Fruit fly (Drosophila melanogaster) whole organism, embryonic: ENCODE data around the gene dock.

Source experiments
- Awh ChIP-seq: fragments of 200-800 bp; sonication (Bioruptor generic); IDR thresholded peaks from 2 replicates; pipeline ENCODE4, ENCODE4 v1.3.6; 2022; ENCODE audit warnings: missing biosample characterization, missing genetic modification characterization
- Blimp-1 ChIP-seq: fragments of 200-800 bp; sonication (Bioruptor generic); optimal IDR thresholded peaks from 3 replicates; lab custom pipeline; 2018; ENCODE audit warnings: missing biosample characterization, missing genetic modification characterization, mild to moderate bottlenecking, moderate library complexity, missing genetic modification reagents
- CG10366 ChIP-seq: fragments of 200-800 bp; sonication (Bioruptor generic); IDR thresholded peaks from 2 replicates; pipeline ENCODE4 v1.3.6; 2022; ENCODE audit warnings: missing biosample characterization, missing genetic modification characterization
- CG10462 ChIP-seq: fragments of 200-800 bp; sonication (Bioruptor generic); optimal IDR thresholded peaks from 2 replicates; lab custom pipeline; 2016; ENCODE audit warnings: missing biosample characterization, missing genetic modification characterization
- CG11456 ChIP-seq: fragments of 200-800 bp; sonication (Bioruptor generic); IDR thresholded peaks from 3 replicates; pipeline ENCODE4 v1.3.6; 2022; ENCODE audit warnings: missing biosample characterization, missing genetic modification characterization
- CG11723 ChIP-seq: fragments of 200-800 bp; sonication (Bioruptor generic); optimal IDR thresholded peaks from 2 replicates; lab custom pipeline; 2017; ENCODE audit warnings: missing biosample characterization, mild to moderate bottlenecking, missing genetic modification characterization
- CG12391 ChIP-seq: fragments of 200-800 bp; sonication (Bioruptor generic); optimal IDR thresholded peaks from 3 replicates; lab custom pipeline; 2018; ENCODE audit warnings: missing biosample characterization, mild to moderate bottlenecking, missing genetic modification characterization, moderate library complexity
- CG14667 ChIP-seq: fragments of 200-800 bp; sonication (Bioruptor generic); IDR thresholded peaks from 2 replicates; pipeline ENCODE4 v1.3.6; 2022; ENCODE audit warnings: missing biosample characterization, missing genetic modification characterization
- CG14710 ChIP-seq: fragments of 200-800 bp; sonication (Bioruptor generic); optimal IDR thresholded peaks from 3 replicates; lab custom pipeline; 2019; ENCODE audit warnings: missing biosample characterization, mild to moderate bottlenecking, missing genetic modification characterization, moderate library complexity
- CG16813 ChIP-seq: fragments of 200-800 bp; sonication (Bioruptor generic); IDR thresholded peaks from 3 replicates; pipeline ENCODE4 v1.3.6; 2022; ENCODE audit warnings: missing biosample characterization, missing genetic modification characterization; ENCODE audit not compliant: partially characterized antibody
- CG2202 ChIP-seq: fragments of 200-800 bp; sonication (Bioruptor generic); optimal IDR thresholded peaks from 2 replicates; lab custom pipeline; 2018; ENCODE audit warnings: missing biosample characterization, mild to moderate bottlenecking, missing genetic modification characterization
- CG2875 ChIP-seq: fragments of 200-800 bp; sonication (Bioruptor generic); optimal IDR thresholded peaks from 2 replicates; lab custom pipeline; 2017; ENCODE audit warnings: missing biosample characterization, mild to moderate bottlenecking, missing genetic modification characterization, missing genetic modification reagents
- CG32532 ChIP-seq: fragments of 200-800 bp; sonication (Bioruptor generic); IDR thresholded peaks from 2 replicates; pipeline ENCODE4 v1.3.6; 2022; ENCODE audit warnings: missing biosample characterization, missing genetic modification characterization
- CG33557 ChIP-seq: fragments of 200-800 bp; sonication (Bioruptor generic); optimal IDR thresholded peaks from 2 replicates; lab custom pipeline; 2019; ENCODE audit warnings: missing biosample characterization, mild to moderate bottlenecking, missing genetic modification characterization, moderate library complexity
- CG3407 ChIP-seq: fragments of 200-800 bp; sonication (Bioruptor generic); optimal IDR thresholded peaks from 2 replicates; lab custom pipeline; 2018; ENCODE audit warnings: missing biosample characterization, mild to moderate bottlenecking, missing genetic modification characterization
- CG43689 ChIP-seq: fragments of 200-800 bp; sonication (Bioruptor generic); IDR thresholded peaks from 2 replicates; pipeline ENCODE4 v1.3.6; 2022; ENCODE audit warnings: missing biosample characterization, missing genetic modification characterization
- CG5953 ChIP-seq: fragments of 200-800 bp; sonication (Bioruptor generic); IDR thresholded peaks from 2 replicates; pipeline ENCODE4 v1.3.6; 2022; ENCODE audit warnings: missing biosample characterization, missing genetic modification characterization
- CG6813 ChIP-seq: fragments of 200-800 bp; sonication (Bioruptor generic); optimal IDR thresholded peaks from 2 replicates; lab custom pipeline; 2017; ENCODE audit warnings: missing biosample characterization, missing genetic modification characterization, mild to moderate bottlenecking, moderate library complexity, missing genetic modification reagents
- CG8388 ChIP-seq: fragments of 200-800 bp; sonication (Bioruptor generic); optimal IDR thresholded peaks from 2 replicates; lab custom pipeline; 2019; ENCODE audit warnings: missing biosample characterization, mild to moderate bottlenecking, missing genetic modification characterization, moderate library complexity
- CTCF ChIP-seq: fragments of 200-800 bp; sonication (Bioruptor generic); optimal IDR thresholded peaks from 2 replicates; lab custom pipeline; 2017; ENCODE audit warnings: missing biosample characterization, mild to moderate bottlenecking, missing genetic modification characterization, moderate library complexity
- D19A ChIP-seq: fragments of 200-800 bp; optimal IDR thresholded peaks from 3 replicates; lab custom pipeline; 2019; ENCODE audit warnings: missing biosample characterization, mild to moderate bottlenecking, missing genetic modification characterization, moderate library complexity
- ERR ChIP-seq: fragments of 200-800 bp; sonication (Bioruptor generic); optimal IDR thresholded peaks from 2 replicates; lab custom pipeline; 2016; ENCODE audit warnings: missing biosample characterization, missing genetic modification characterization
- Lim3 ChIP-seq: fragments of 200-800 bp; sonication (Bioruptor generic); IDR thresholded peaks from 2 replicates; pipeline ENCODE4 v1.3.6; 2022; ENCODE audit warnings: missing biosample characterization, missing genetic modification characterization
- NFAT ChIP-seq: fragments of 200-800 bp; sonication (Bioruptor generic); IDR thresholded peaks from 2 replicates; pipeline ENCODE4 v1.3.6; 2022; ENCODE audit warnings: missing biosample characterization, missing genetic modification characterization
- Side ChIP-seq: fragments of 200-800 bp; sonication (Bioruptor generic); optimal IDR thresholded peaks from 2 replicates; lab custom pipeline; 2016; ENCODE audit warnings: missing biosample characterization, missing genetic modification characterization
- Spps ChIP-seq: fragments of 200-800 bp; sonication (Bioruptor generic); optimal IDR thresholded peaks from 2 replicates; lab custom pipeline; 2018; ENCODE audit warnings: missing biosample characterization, mild to moderate bottlenecking, missing genetic modification characterization
- Vsx1 ChIP-seq: fragments of 200-800 bp; sonication (Bioruptor generic); optimal IDR thresholded peaks from 2 replicates; lab custom pipeline; 2017; ENCODE audit warnings: missing biosample characterization, mild to moderate bottlenecking, missing genetic modification characterization, missing genetic modification reagents
- Xrp1 ChIP-seq: fragments of 200-800 bp; sonication (Bioruptor generic); IDR thresholded peaks from 2 replicates; pipeline ENCODE4 v1.3.6; 2022; ENCODE audit warnings: missing biosample characterization, missing genetic modification characterization
- aop ChIP-seq: fragments of 200-800 bp; sonication (Bioruptor generic); IDR thresholded peaks from 2 replicates; pipeline ENCODE4 v1.3.6; 2022; ENCODE audit warnings: missing biosample characterization, missing genetic modification characterization
- bcd ChIP-seq: fragments of 200-800 bp; sonication (Bioruptor generic); optimal IDR thresholded peaks from 2 replicates; lab custom pipeline; 2017; ENCODE audit warnings: missing biosample characterization, mild to moderate bottlenecking, missing genetic modification characterization
- br ChIP-seq: fragments of >200 bp; optimal IDR thresholded peaks from 2 replicates; lab custom pipeline; 2017
- ems ChIP-seq: fragments of 200-800 bp; sonication (Bioruptor generic); optimal IDR thresholded peaks from 3 replicates; lab custom pipeline; 2016; ENCODE audit warnings: missing biosample characterization, missing genetic modification characterization
- eve ChIP-seq, 2 experiments: fragments of >200 bp; optimal IDR thresholded peaks; 2 replicates each; lab custom pipeline; 2017; ENCODE audit warnings: missing biosample characterization in 2 of 2, missing genetic modification characterization in 2 of 2
- ewg ChIP-seq: fragments of 200-800 bp; sonication (Bioruptor generic); optimal IDR thresholded peaks from 3 replicates; lab custom pipeline; 2017; ENCODE audit warnings: mild to moderate bottlenecking, missing biosample characterization, missing genetic modification reagents, missing genetic modification characterization
- fd3F ChIP-seq: fragments of 200-800 bp; sonication (Bioruptor generic); optimal IDR thresholded peaks from 2 replicates; lab custom pipeline; 2018; ENCODE audit warnings: missing biosample characterization, mild to moderate bottlenecking, missing genetic modification characterization, moderate library complexity
- fd96Cb ChIP-seq: fragments of 200-800 bp; sonication (Bioruptor generic); optimal IDR thresholded peaks from 2 replicates; lab custom pipeline; 2018; ENCODE audit warnings: missing biosample characterization, mild to moderate bottlenecking, missing genetic modification characterization, moderate library complexity
- fru ChIP-seq: fragments of >200 bp; optimal IDR thresholded peaks from 2 replicates; lab custom pipeline; 2017
- hb ChIP-seq: fragments of 200-800 bp; sonication (Bioruptor generic); IDR thresholded peaks from 3 replicates; pipeline ENCODE4 v1.3.6; 2022; ENCODE audit warnings: missing biosample characterization, missing genetic modification characterization; ENCODE audit not compliant: partially characterized antibody
- hth ChIP-seq: fragments of >200 bp; optimal IDR thresholded peaks from 2 replicates; lab custom pipeline; 2017; ENCODE audit warnings: inconsistent platforms
- jing ChIP-seq: fragments of 200-800 bp; sonication (Bioruptor generic); optimal IDR thresholded peaks from 2 replicates; lab custom pipeline; 2018; ENCODE audit warnings: missing biosample characterization, mild to moderate bottlenecking, missing genetic modification characterization
- pb ChIP-seq: fragments of 200-800 bp; sonication (Bioruptor generic); optimal IDR thresholded peaks from 3 replicates; lab custom pipeline; 2016; ENCODE audit warnings: missing biosample characterization, missing genetic modification characterization
- pros ChIP-seq: fragments of 200-800 bp; sonication (Bioruptor generic); optimal IDR thresholded peaks from 3 replicates; lab custom pipeline; 2019; ENCODE audit warnings: missing biosample characterization, mild to moderate bottlenecking, missing genetic modification characterization, moderate library complexity
- ro ChIP-seq: fragments of 200-800 bp; sonication (Bioruptor generic); IDR thresholded peaks from 2 replicates; pipeline ENCODE4 v1.3.6; 2022; ENCODE audit warnings: missing biosample characterization, missing genetic modification characterization
- sc ChIP-seq, 3 experiments: fragments of >200 bp in 2 of 3; fragments of 200-800 bp in 1 of 3; sonication (Bioruptor generic) in 1 of 3; optimal IDR thresholded peaks; 2 replicates in 2 of 3; 3 replicates in 1 of 3; lab custom pipeline; 2017; ENCODE audit warnings: mild to moderate bottlenecking in 1 of 3, missing biosample characterization in 1 of 3, missing genetic modification characterization in 1 of 3, missing genetic modification reagents in 1 of 3
- schlank ChIP-seq: fragments of 200-800 bp; sonication (Bioruptor generic); optimal IDR thresholded peaks from 2 replicates; lab custom pipeline; 2018; ENCODE audit warnings: missing biosample characterization, mild to moderate bottlenecking, missing genetic modification characterization
- sens ChIP-seq: fragments of 200-800 bp; sonication (Bioruptor generic); peaks from one replicate; lab custom pipeline; 2016; ENCODE audit warnings: missing biosample characterization, missing genetic modification characterization
- shn ChIP-seq: fragments of 200-800 bp; sonication (Bioruptor generic); optimal IDR thresholded peaks from 3 replicates; lab custom pipeline; 2016; ENCODE audit warnings: missing biosample characterization, missing genetic modification characterization
- tx ChIP-seq: fragments of 200-800 bp; sonication (Bioruptor generic); optimal IDR thresholded peaks from 2 replicates; lab custom pipeline; 2016; ENCODE audit warnings: missing biosample characterization, missing genetic modification characterization
- vnd ChIP-seq: fragments of 200-800 bp; sonication (Bioruptor generic); IDR thresholded peaks from 3 replicates; pipeline ENCODE4 v1.3.6; 2022; ENCODE audit warnings: missing biosample characterization, missing genetic modification characterization; ENCODE audit not compliant: partially characterized antibody
- yki ChIP-seq: fragments of >200 bp; optimal IDR thresholded peaks from 3 replicates; lab custom pipeline; 2018

The dock gene

dm6 chr2L:856690-857488 lies 31.1 kb downstream of the dock start (continued):
- TF ChIP-seq CG32532 (GFP tag; lab: Robert Waterston, UW) (peak; percentile 65), CG5953 (GFP tag; lab: Robert Waterston, UW) (peak; percentile 73), ems (GFP tag; lab: Kevin White, UChicago) (peak; percentile 56), CTCF (GFP tag; lab: Kevin White, UChicago) (peak; percentile 1), CG14667 (peak; percentile 74), CG6813 (GFP tag; lab: Kevin White, UChicago) (peak; percentile 66), CG8388 (GFP tag; lab: Kevin White, UChicago) (peak; percentile 63), ro (GFP tag; lab: Robert Waterston, UW) (peak; percentile 44; the same call in 1 of the 2 replicates), sc (optimal IDR thresholded peaks at IDR 0.05; lab: Kevin White, UChicago) (no peak), sc (GFP tag; optimal IDR thresholded peaks at IDR 0.05; lab: Kevin White, UChicago) (peak; percentile 62), CG11456 (peak; percentile 76), D19A (tag; lab: Kevin White, UChicago) (peak; percentile 68), Xrp1 (peak; percentile 93), Side (GFP tag; lab: Kevin White, UChicago) (peak; percentile 64), CG10366 (GFP tag; lab: Robert Waterston, UW) (peak; percentile 90), bcd (GFP tag; lab: Kevin White, UChicago) (peak; percentile 74), shn (peak; percentile 47), CG2202 (tag; lab: Kevin White, UChicago) (peak; percentile 15), Blimp-1 (GFP tag; lab: Kevin White, UChicago) (peak; percentile 80), Lim3 (GFP tag; lab: Robert Waterston, UW) (peak; percentile 36; the same call in 1 of the 2 replicates), CG12391 (tag; lab: Kevin White, UChicago) (peak; percentile 77), CG2875 (GFP tag; lab: Kevin White, UChicago) (peak; percentile 83), fd3F (peak; percentile 11), CG33557 (GFP tag; lab: Kevin White, UChicago) (peak; percentile 8), eve (GFP tag; optimal IDR thresholded peaks at IDR 0.05; lab: Kevin White, UChicago) (no peak), CG10462 (GFP tag; lab: Kevin White, UChicago) (peak; percentile 34), fd96Cb (tag; lab: Kevin White, UChicago) (peak; percentile 85), pb (GFP tag; lab: Kevin White, UChicago) (peak; percentile 55), pros (GFP tag; lab: Kevin White, UChicago) (no peak), sens (GFP tag; lab: Kevin White, UChicago) (peak; percentile 89), hb (GFP tag; lab: Robert Waterston, UW) (no peak), CG43689 (GFP tag; lab: Robert Waterston, UW) (peak; percentile 53; the same call in 1 of the 2 replicates), NFAT (no peak), vnd (GFP tag; lab: Robert Waterston, UW) (no peak)

dm6 chr2L:857897-858517 lies 32.2 kb downstream of the dock start:
- peak; percentile 12 for TF ChIP-seq jing (GFP tag; lab: Kevin White, UChicago)
- no peak for TF ChIP-seq schlank (tag; lab: Kevin White, UChicago)
- no peak for TF ChIP-seq aop (GFP tag; lab: Robert Waterston, UW)
- no peak for TF ChIP-seq Vsx1 (GFP tag; lab: Kevin White, UChicago)
- 0 out of 2 replicates have a peak, but pooled peaks have one; percentile 32 for TF ChIP-seq Awh (GFP tag; lab: Robert Waterston, UW)
- no peak for TF ChIP-seq fru
- no peak for TF ChIP-seq CG11723 (GFP tag; lab: Kevin White, UChicago)
- TF ChIP-seq tx (GFP tag; lab: Kevin White, UChicago): no peak
- no peak for TF ChIP-seq yki (lab: Kevin White, UChicago)
- no peak for TF ChIP-seq fd3F
- no peak for TF ChIP-seq ERR (GFP tag; lab: Kevin White, UChicago)
- peak; percentile 51 for TF ChIP-seq ewg (GFP tag; lab: Kevin White, UChicago)
- TF ChIP-seq Spps (tag; lab: Kevin White, UChicago): no peak
- TF ChIP-seq hth: no peak
- TF ChIP-seq CG14710 (tag; lab: Kevin White, UChicago): peak; percentile 10
- TF ChIP-seq br (lab: Kevin White, UChicago): no peak
- TF ChIP-seq CG16813 (GFP tag; lab: Robert Waterston, UW): no peak
- TF ChIP-seq CG3407 (GFP tag; lab: Kevin White, UChicago): peak; percentile 48
